Worm (Caenorhabditis elegans) whole organism, mixed stage, embryonic: ENCODE results near the gene R02D1.2.

ENCODE experiments used
- M03D4.4 ChIP-seq: sonication (generic microtip); optimal IDR thresholded peaks from 2 replicates; lab custom pipeline; 2017; ENCODE audit warnings: mild to moderate bottlenecking, missing genetic modification characterization, missing compliant biosample characterization
- blmp-1 ChIP-seq: fragments of 150-350 bp; optimal IDR thresholded peaks from 2 replicates; lab custom pipeline; 2014; ENCODE audit warnings: missing biosample characterization, missing genetic modification characterization
- ceh-39 ChIP-seq: fragments of 150-350 bp; optimal IDR thresholded peaks from 2 replicates; lab custom pipeline; 2014; ENCODE audit warnings: missing biosample characterization, missing genetic modification characterization
- ceh-43 ChIP-seq: fragments of 200-800 bp; sonication (Bioruptor generic); optimal IDR thresholded peaks from 2 replicates; lab custom pipeline; 2018; ENCODE audit warnings: mild to moderate bottlenecking, missing genetic modification characterization, moderate library complexity, missing compliant biosample characterization
- ceh-83 ChIP-seq: fragments of 200-800 bp; sonication (Bioruptor generic); optimal IDR thresholded peaks from 2 replicates; lab custom pipeline; 2018; ENCODE audit warnings: mild to moderate bottlenecking, missing genetic modification characterization, missing compliant biosample characterization
- ces-1 ChIP-seq: fragments of 150-350 bp; optimal IDR thresholded peaks from 2 replicates; lab custom pipeline; 2014; ENCODE audit warnings: missing biosample characterization, missing genetic modification reagents, missing genetic modification characterization
- cnd-1 ChIP-seq: fragments of 200-800 bp; sonication (Bioruptor generic); optimal IDR thresholded peaks from 2 replicates; lab custom pipeline; 2018; ENCODE audit warnings: mild to moderate bottlenecking, missing genetic modification characterization, missing compliant biosample characterization
- drap-1 ChIP-seq: fragments of 200-800 bp; sonication (Bioruptor generic); optimal IDR thresholded peaks from 3 replicates; lab custom pipeline; 2018; ENCODE audit warnings: mild to moderate bottlenecking, missing genetic modification characterization, missing compliant biosample characterization
- elt-1 ChIP-seq: sonication (generic microtip); optimal IDR thresholded peaks from 2 replicates; lab custom pipeline; 2017; ENCODE audit warnings: missing genetic modification characterization, mild to moderate bottlenecking, missing compliant biosample characterization, antibody characterized with exemption, moderate library complexity, borderline replicate concordance; ENCODE audit not compliant: insufficient read depth
- elt-3 ChIP-seq: fragments of 150-350 bp; optimal IDR thresholded peaks from 2 replicates; lab custom pipeline; 2014; ENCODE audit warnings: missing biosample characterization, missing genetic modification characterization
- flh-1 ChIP-seq: fragments of 200-800 bp; sonication (Bioruptor generic); optimal IDR thresholded peaks from 2 replicates; lab custom pipeline; 2018; ENCODE audit warnings: mild to moderate bottlenecking, missing genetic modification characterization, moderate library complexity, missing compliant biosample characterization
- ham-2 ChIP-seq: fragments of 200-800 bp; sonication (Bioruptor generic); optimal IDR thresholded peaks from 2 replicates; lab custom pipeline; 2018; ENCODE audit warnings: mild to moderate bottlenecking, missing genetic modification characterization, missing compliant biosample characterization
- hlh-1 ChIP-seq: fragments of 150-350 bp; optimal IDR thresholded peaks from 2 replicates; lab custom pipeline; 2014; ENCODE audit warnings: missing biosample characterization, missing genetic modification reagents, missing genetic modification characterization
- lin-13 ChIP-seq: fragments of 150-350 bp; optimal IDR thresholded peaks from 2 replicates; lab custom pipeline; 2014; ENCODE audit warnings: missing biosample characterization, missing genetic modification characterization
- lin-32 ChIP-seq: fragments of 200-800 bp; sonication (Bioruptor generic); optimal IDR thresholded peaks from 2 replicates; lab custom pipeline; 2018; ENCODE audit warnings: mild to moderate bottlenecking, missing genetic modification characterization, missing compliant biosample characterization
- lsy-2 ChIP-seq: fragments of 150-350 bp; optimal IDR thresholded peaks from 2 replicates; lab custom pipeline; 2014; ENCODE audit warnings: missing biosample characterization, missing genetic modification characterization
- mab-5 ChIP-seq: fragments of 150-350 bp; optimal IDR thresholded peaks from 2 replicates; lab custom pipeline; 2014; ENCODE audit warnings: missing biosample characterization, missing genetic modification characterization
- mep-1 ChIP-seq: fragments of 150-350 bp; optimal IDR thresholded peaks from 2 replicates; lab custom pipeline; 2017; ENCODE audit warnings: missing biosample characterization, missing genetic modification reagents, missing genetic modification characterization, inconsistent platforms
- nhr-12 ChIP-seq: fragments of 150-350 bp; optimal IDR thresholded peaks from 2 replicates; lab custom pipeline; 2014; ENCODE audit warnings: missing biosample characterization, missing genetic modification characterization
- nhr-2 ChIP-seq: fragments of 150-350 bp; optimal IDR thresholded peaks from 2 replicates; lab custom pipeline; 2014; ENCODE audit warnings: missing biosample characterization, missing genetic modification characterization
- nhr-237 ChIP-seq: fragments of 150-350 bp; optimal IDR thresholded peaks from 2 replicates; lab custom pipeline; 2014; ENCODE audit warnings: missing biosample characterization, missing genetic modification characterization
- nhr-28 ChIP-seq: fragments of 150-350 bp; optimal IDR thresholded peaks from 2 replicates; lab custom pipeline; 2014; ENCODE audit warnings: missing biosample characterization, missing genetic modification characterization
- nhr-76 ChIP-seq: sonication (generic microtip); optimal IDR thresholded peaks from 2 replicates; lab custom pipeline; 2017; ENCODE audit warnings: missing biosample characterization, missing genetic modification characterization
- pha-4 ChIP-seq: fragments of 150-350 bp; optimal IDR thresholded peaks from 2 replicates; lab custom pipeline; 2018; ENCODE audit warnings: missing biosample characterization, missing genetic modification reagents, missing genetic modification characterization
- sem-2 ChIP-seq: fragments of 200-800 bp; sonication (Bioruptor generic); optimal IDR thresholded peaks from 2 replicates; lab custom pipeline; 2018; ENCODE audit warnings: mild to moderate bottlenecking, missing genetic modification characterization, missing compliant biosample characterization
- snpc-4 ChIP-seq: fragments of 150-350 bp; optimal IDR thresholded peaks from 2 replicates; lab custom pipeline; 2014; ENCODE audit warnings: missing biosample characterization, missing genetic modification characterization
- sptf-1 ChIP-seq: sonication (generic microtip); optimal IDR thresholded peaks from 2 replicates; lab custom pipeline; 2017; ENCODE audit warnings: mild to moderate bottlenecking, missing genetic modification characterization, moderate library complexity, missing compliant biosample characterization
- unc-120 ChIP-seq: sonication (generic microtip); optimal IDR thresholded peaks from 2 replicates; lab custom pipeline; 2017; ENCODE audit warnings: missing genetic modification characterization, missing compliant biosample characterization; ENCODE audit not compliant: poor library complexity, severe bottlenecking
- unc-39 ChIP-seq: fragments of 150-350 bp; optimal IDR thresholded peaks from 2 replicates; lab custom pipeline; 2014; ENCODE audit warnings: missing biosample characterization, missing genetic modification characterization
- unc-62 ChIP-seq: fragments of 150-350 bp; optimal IDR thresholded peaks from 2 replicates; lab custom pipeline; 2014; ENCODE audit warnings: missing biosample characterization, missing genetic modification reagents, missing genetic modification characterization
- zip-8 ChIP-seq: fragments of 150-350 bp; optimal IDR thresholded peaks from 2 replicates; lab custom pipeline; 2014; ENCODE audit warnings: missing biosample characterization, missing genetic modification characterization
- ztf-11 ChIP-seq: fragments of 150-350 bp; optimal IDR thresholded peaks from 2 replicates; lab custom pipeline; 2014; ENCODE audit warnings: missing biosample characterization, missing genetic modification characterization

R02D1.2 gene

DNA sequence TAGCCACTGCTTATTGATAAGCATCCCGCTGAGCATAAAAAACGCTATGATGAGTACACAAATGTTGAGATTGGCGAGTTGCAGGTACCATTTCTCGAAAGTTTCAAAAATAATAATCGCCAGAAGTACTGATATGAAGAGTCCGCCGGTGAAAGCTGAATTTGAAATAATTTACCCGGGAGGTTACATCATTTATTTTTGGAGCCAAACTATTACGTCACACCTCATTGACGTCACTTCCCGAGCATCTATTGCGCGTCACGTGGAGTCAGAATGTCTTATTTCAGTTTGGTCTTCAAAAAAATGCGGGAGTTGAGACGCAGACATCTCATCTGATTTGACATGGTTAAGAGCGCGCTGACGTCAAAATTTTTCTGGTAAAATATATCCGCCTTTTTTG lies 8.2 kb upstream of the R02D1.2 start:
- TF ChIP-seq zip-8 (tag; lab: Kevin White, UChicago) (peak; percentile 95), unc-39 (tag; lab: Kevin White, UChicago) (no peak)

DNA sequence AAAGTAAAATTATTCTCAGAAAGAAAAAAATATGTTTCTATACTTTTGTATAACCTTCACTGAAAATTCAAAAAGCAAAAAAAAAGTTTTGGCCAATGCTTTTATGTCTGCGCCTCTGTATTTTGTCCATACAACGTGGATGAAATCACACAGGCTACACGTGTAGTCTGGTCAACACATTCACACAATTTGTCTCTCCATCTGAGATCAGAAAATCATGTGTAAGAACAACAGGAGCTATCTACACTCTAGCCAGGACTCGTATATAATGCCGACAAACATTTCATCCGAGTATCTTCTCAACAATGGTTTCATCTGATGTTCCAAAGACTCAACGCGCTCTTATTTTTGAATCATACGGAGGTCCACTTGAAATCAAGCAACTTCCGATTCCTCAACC lies 4.2 kb upstream of the R02D1.2 start, which contains the start of gene D2063.1:
D2063.1 (plus strand) TSS at position 281 of the 400 bp plus-strand sequence.
- no peak for TF ChIP-seq M03D4.4 (tag; lab: Kevin White, UChicago)
- TF ChIP-seq hlh-1 (tag; lab: Kevin White, UChicago), result peak; percentile 61

DNA sequence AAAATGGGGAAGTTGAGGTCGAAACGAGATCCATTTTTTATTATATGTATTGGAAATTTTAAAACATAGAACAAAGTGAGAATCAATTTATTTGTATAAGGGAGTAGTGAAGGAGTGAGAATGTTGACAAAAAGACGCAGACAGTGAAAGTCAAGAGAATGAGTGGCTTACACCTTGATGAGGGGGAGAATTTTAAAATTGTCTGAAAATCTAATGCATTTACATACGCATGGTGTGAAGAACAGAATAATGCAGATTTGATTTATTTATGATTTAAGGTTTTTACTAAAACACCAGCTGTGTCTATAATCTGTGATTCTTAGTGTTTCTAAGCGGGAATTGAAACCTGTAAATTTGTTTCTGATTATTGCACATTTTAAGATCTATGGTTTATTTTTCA lies 2.8 kb upstream of the R02D1.2 start, which contains the start of gene nhr-125:
nhr-125 (minus strand) TSS at position 101 of the 400 bp plus-strand sequence.
- no peak for TF ChIP-seq flh-1 (GFP tag; lab: Kevin White, UChicago)

DNA sequence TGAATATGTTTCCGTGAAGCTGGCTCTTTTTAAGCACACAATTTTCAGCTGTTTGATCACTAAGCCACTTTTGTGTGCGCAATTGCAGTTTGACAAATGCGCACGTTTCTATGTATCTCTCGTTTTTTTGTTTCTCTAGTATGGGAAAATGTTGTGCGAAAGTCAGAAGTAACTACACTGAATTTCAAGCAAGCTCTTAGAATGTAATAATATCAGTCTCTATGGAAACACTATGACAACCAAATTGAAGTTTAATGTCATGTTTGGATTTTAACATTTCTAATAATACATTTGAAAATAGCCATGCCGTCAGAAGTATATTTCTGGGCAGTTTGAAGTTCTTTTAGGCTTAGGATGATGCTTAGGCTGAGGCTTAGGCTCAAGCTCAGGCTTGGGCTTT lies 2.7 kb downstream of the R02D1.2 start, which contains the start of gene ZC132.9:
ZC132.9 (minus strand) TSS at position 101 of the 400 bp plus-strand sequence.
- no peak for TF ChIP-seq hlh-1 (tag; lab: Kevin White, UChicago)
- TF ChIP-seq mep-1 (tag; lab: Kevin White, UChicago), result no peak
- TF ChIP-seq drap-1 (GFP tag; lab: Kevin White, UChicago), result no peak
- no peak for TF ChIP-seq snpc-4
- no peak for TF ChIP-seq nhr-237 (tag; lab: Kevin White, UChicago)
- TF ChIP-seq zip-8 (tag; lab: Kevin White, UChicago), result no peak
- TF ChIP-seq pha-4, result no peak
- TF ChIP-seq nhr-76 (tag; lab: Kevin White, UChicago), result no peak
- TF ChIP-seq sem-2 (GFP tag; lab: Kevin White, UChicago), result no peak
- no peak for TF ChIP-seq lin-32
- TF ChIP-seq cnd-1 (tag; lab: Kevin White, UChicago), result no peak
- no peak for TF ChIP-seq lin-13 (tag; lab: Kevin White, UChicago)
- TF ChIP-seq nhr-12, result no peak
- TF ChIP-seq ham-2, result no peak
- no peak for TF ChIP-seq nhr-2 (tag; lab: Kevin White, UChicago)
- TF ChIP-seq ceh-39 (tag; lab: Kevin White, UChicago), result no peak
- no peak for TF ChIP-seq ceh-83 (GFP tag; lab: Kevin White, UChicago)
- no peak for TF ChIP-seq unc-39 (tag; lab: Kevin White, UChicago)
- no peak for TF ChIP-seq ces-1 (GFP tag; lab: Kevin White, UChicago)
- no peak for TF ChIP-seq elt-3 (tag; lab: Kevin White, UChicago)

DNA sequence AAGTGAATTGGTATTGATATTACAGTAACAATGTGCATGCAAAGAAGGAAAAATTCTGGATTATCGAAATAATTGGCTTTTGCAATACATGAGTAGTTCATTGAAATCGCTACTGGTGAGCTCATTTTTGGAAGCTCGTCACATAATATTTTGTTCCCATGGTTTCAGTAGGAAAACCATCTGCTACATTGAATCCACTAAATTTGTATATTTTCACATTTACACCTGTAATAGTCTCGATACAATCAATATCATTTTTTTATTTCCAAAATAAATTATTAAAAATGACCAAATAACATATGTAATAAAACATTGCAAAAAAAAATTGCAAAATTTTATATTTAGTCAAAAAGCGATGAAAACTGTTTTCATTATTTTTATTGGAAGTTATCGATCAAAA lies 7.5 kb downstream of the R02D1.2 start, which contains the start of gene srh-192:
srh-192 (minus strand) TSS at position 101 of the 400 bp plus-strand sequence.
- no peak for TF ChIP-seq ceh-43 (GFP tag; lab: Kevin White, UChicago)
- TF ChIP-seq unc-120 (tag; lab: Kevin White, UChicago), result no peak
- no peak for TF ChIP-seq ces-1 (GFP tag; lab: Kevin White, UChicago)
- no peak for TF ChIP-seq pha-4
- no peak for TF ChIP-seq unc-39 (tag; lab: Kevin White, UChicago)
- TF ChIP-seq unc-62 (GFP tag; lab: Kevin White, UChicago), result no peak
- no peak for TF ChIP-seq cnd-1 (tag; lab: Kevin White, UChicago)
- TF ChIP-seq elt-1, result no peak
- no peak for TF ChIP-seq nhr-237 (tag; lab: Kevin White, UChicago)
- TF ChIP-seq sptf-1, result no peak
- no peak for TF ChIP-seq mab-5 (tag; lab: Kevin White, UChicago)
- no peak for TF ChIP-seq flh-1 (GFP tag; lab: Kevin White, UChicago)
- no peak for TF ChIP-seq ham-2
- TF ChIP-seq lsy-2 (tag; lab: Kevin White, UChicago), result no peak
- no peak for TF ChIP-seq nhr-2 (tag; lab: Kevin White, UChicago)
- no peak for TF ChIP-seq blmp-1
- TF ChIP-seq ceh-39 (tag; lab: Kevin White, UChicago), result no peak
- TF ChIP-seq ztf-11 (tag; lab: Kevin White, UChicago), result no peak
- no peak for TF ChIP-seq lin-13 (tag; lab: Kevin White, UChicago)
- no peak for TF ChIP-seq nhr-28
